Fruit fly (Drosophila melanogaster): ENCODE data around the gene tey.

tey gene

DNA sequence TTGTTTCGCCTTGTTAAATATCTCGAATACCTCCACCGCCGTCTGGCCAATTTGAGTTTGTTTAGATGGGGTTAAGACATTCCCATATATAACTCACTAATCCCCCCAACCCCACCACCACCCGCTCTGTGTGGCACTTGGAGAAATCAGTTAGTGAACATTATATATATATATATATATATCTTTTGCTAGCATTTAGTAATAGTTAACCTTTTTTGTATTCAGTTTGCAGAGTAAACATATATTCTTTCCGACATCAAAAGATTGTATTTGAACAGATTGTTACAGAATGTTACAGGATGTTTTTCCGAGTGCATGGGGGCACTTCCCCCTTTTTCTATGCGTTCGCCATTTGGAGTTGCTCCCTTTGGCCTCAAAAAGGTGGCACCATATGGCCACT is 6.6 kb upstream of the tey start (continued):
- TF ChIP-seq CG13424 (tag; optimal IDR thresholded peaks at IDR 0.05): peak; percentile 38
- peak; percentile 23 for TF ChIP-seq CG18599 (GFP tag; optimal IDR thresholded peaks at IDR 0.05)
- peak; percentile 64 for TF ChIP-seq dmrt99B (tag; optimal IDR thresholded peaks at IDR 0.05)
- TF ChIP-seq Hmx (GFP tag; optimal IDR thresholded peaks at IDR 0.05): no peak
- TF ChIP-seq CoRest (tag; optimal IDR thresholded peaks at IDR 0.05): peak; percentile 41
- TF ChIP-seq Ssrp (tag; optimal IDR thresholded peaks at IDR 0.05): peak; percentile 35
- TF ChIP-seq abd-A (tag; optimal IDR thresholded peaks at IDR 0.05): no peak
- TF ChIP-seq CG17328 (GFP tag; IDR thresholded peaks at IDR 0.05): peak; percentile 39; the same call in 1 of the 2 replicates
- TF ChIP-seq CG13624 (GFP tag; optimal IDR thresholded peaks at IDR 0.05): no peak
- TF ChIP-seq CG10979 (tag; optimal IDR thresholded peaks at IDR 0.05): peak; percentile 41
- peak; percentile 38; the same call in 1 of the 2 replicates for TF ChIP-seq wor (GFP tag; IDR thresholded peaks at IDR 0.05)
- TF ChIP-seq CG8924 (tag; optimal IDR thresholded peaks at IDR 0.05): peak; percentile 33
- no peak for TF ChIP-seq gce (GFP tag; IDR thresholded peaks at IDR 0.05)
- TF ChIP-seq tgo (GFP tag; IDR thresholded peaks at IDR 0.05): peak; percentile 38; the same call in 1 of the 3 replicates
- TF ChIP-seq pb (GFP tag; optimal IDR thresholded peaks at IDR 0.05): no peak
- TF ChIP-seq croc (GFP tag; conservative IDR thresholded peaks at IDR 0.05): peak; percentile 32; the same call in 2 of the 3 replicates
- TF ChIP-seq D19A (tag; optimal IDR thresholded peaks at IDR 0.05): peak; percentile 32
- no peak for TF ChIP-seq CG11696 (GFP tag; IDR thresholded peaks at IDR 0.05)
- TF ChIP-seq dmrt11E (tag; optimal IDR thresholded peaks at IDR 0.05): peak; percentile 35
- TF ChIP-seq CG30403 (GFP tag; optimal IDR thresholded peaks at IDR 0.05): peak; percentile 23
- peak; percentile 70 for TF ChIP-seq CG2712 (tag; optimal IDR thresholded peaks at IDR 0.05)
- no peak for TF ChIP-seq NfI (GFP tag; optimal IDR thresholded peaks at IDR 0.05)
- peak; percentile 44 for TF ChIP-seq tin (GFP tag; optimal IDR thresholded peaks at IDR 0.05)
- no peak for TF ChIP-seq jumu (GFP tag; optimal IDR thresholded peaks at IDR 0.05)
- no peak for TF ChIP-seq scrt (GFP tag; optimal IDR thresholded peaks at IDR 0.05)
- TF ChIP-seq CG3163 (GFP tag; optimal IDR thresholded peaks at IDR 0.05): no peak
- TF ChIP-seq CG2678 (tag; optimal IDR thresholded peaks at IDR 0.05): peak; percentile 19
- TF ChIP-seq esg (GFP tag; conservative IDR thresholded peaks at IDR 0.05): peak; percentile 27; the same call in 1 of the 2 replicates
- TF ChIP-seq CG8388 (GFP tag; optimal IDR thresholded peaks at IDR 0.05): peak; percentile 51
- no peak; the same call in 1 of the 2 replicates for TF ChIP-seq ara (GFP tag; IDR thresholded peaks at IDR 0.05)
- no peak for TF ChIP-seq Bdp1 (GFP tag; optimal IDR thresholded peaks at IDR 0.05)
- peak; percentile 2 for TF ChIP-seq sqz (GFP tag; optimal IDR thresholded peaks at IDR 0.05)
- peak; percentile 48; the same call in 1 of the 2 replicates for TF ChIP-seq ranshi (GFP tag; IDR thresholded peaks at IDR 0.05)
- no peak for TF ChIP-seq CG12744 (GFP tag; optimal IDR thresholded peaks at IDR 0.05)
- TF ChIP-seq dati (GFP tag; IDR thresholded peaks at IDR 0.05): 0 out of 2 replicates have a peak, but pooled peaks have one; percentile 24
- no peak for TF ChIP-seq Pdp1 (GFP tag; optimal IDR thresholded peaks at IDR 0.05)
- TF ChIP-seq cas (GFP tag; IDR thresholded peaks at IDR 0.05): no peak
- TF ChIP-seq CG14965 (GFP tag; optimal IDR thresholded peaks at IDR 0.05; ENCODE audit: borderline replicate concordance): no peak
- 0 out of 3 replicates have a peak, but pooled peaks have one; percentile 21 for TF ChIP-seq H15 (GFP tag; IDR thresholded peaks at IDR 0.05)
- TF ChIP-seq corto (GFP tag; optimal IDR thresholded peaks at IDR 0.05): no peak
- TF ChIP-seq CG32772 (GFP tag; IDR thresholded peaks at IDR 0.05): peak; percentile 57
- TF ChIP-seq CG12659 (GFP tag; optimal IDR thresholded peaks at IDR 0.05): peak; percentile 27
- TF ChIP-seq CG10366 (GFP tag; IDR thresholded peaks at IDR 0.05): peak; percentile 45
- peak; percentile 42; the same call in 2 of the 3 replicates for TF ChIP-seq CG14050 (GFP tag; IDR thresholded peaks at IDR 0.05)
- TF ChIP-seq prd (optimal IDR thresholded peaks at IDR 0.05): no peak
- peak; percentile 61 for TF ChIP-seq prd (GFP tag; IDR thresholded peaks at IDR 0.05)
- TF ChIP-seq Mes4 (GFP tag; optimal IDR thresholded peaks at IDR 0.05): no peak
- peak; percentile 20; the same call in 1 of the 2 replicates for TF ChIP-seq lmd (GFP tag; IDR thresholded peaks at IDR 0.05)
- TF ChIP-seq Sry-δ (GFP tag; optimal IDR thresholded peaks at IDR 0.05): no peak
- peak; percentile 68 for TF ChIP-seq Blimp-1 (GFP tag; optimal IDR thresholded peaks at IDR 0.05)
- TF ChIP-seq PHDP (tag; optimal IDR thresholded peaks at IDR 0.05): peak; percentile 10
